Fruit fly (Drosophila melanogaster) whole organism, wandering third instar larva: Measurements from ENCODE around the gene CG7768.
A peak's percentile ranks its signal among the peaks of the same experiment; 100 is the strongest.

ENCODE experiments used
- Abd-B ChIP-seq: fragments of >200 bp; optimal IDR thresholded peaks from 2 replicates; lab custom pipeline; 2017; ENCODE audit warnings: missing biosample characterization, missing genetic modification characterization
- CG32264 ChIP-seq: fragments of 200-800 bp; sonication (Bioruptor generic); optimal IDR thresholded peaks from 2 replicates; lab custom pipeline; 2016; ENCODE audit warnings: missing biosample characterization, missing genetic modification characterization
- CG9705 ChIP-seq: fragments of 200-800 bp; sonication (Bioruptor generic); optimal IDR thresholded peaks from 2 replicates; lab custom pipeline; 2018; ENCODE audit warnings: missing biosample characterization, mild to moderate bottlenecking, missing genetic modification characterization
- CrebA ChIP-seq: fragments of 200-800 bp; sonication (Bioruptor generic); optimal IDR thresholded peaks from 2 replicates; lab custom pipeline; 2016; ENCODE audit warnings: missing biosample characterization, mild to moderate bottlenecking, missing genetic modification characterization, borderline replicate concordance
- Dfd ChIP-seq: fragments of >200 bp; optimal IDR thresholded peaks from 2 replicates; lab custom pipeline; 2017; ENCODE audit warnings: missing biosample characterization, missing genetic modification characterization
- Dif ChIP-seq: fragments of 200-275, 200-300 bp; sonication (Bioruptor generic); optimal IDR thresholded peaks from 2 replicates; lab custom pipeline; 2018; ENCODE audit warnings: missing biosample characterization, missing genetic modification characterization; ENCODE audit not compliant: partially characterized antibody
- GATAd ChIP-seq: sonication (Bioruptor generic); optimal IDR thresholded peaks from 2 replicates; lab custom pipeline; 2016; ENCODE audit warnings: missing biosample characterization, missing genetic modification characterization
- HLH106 ChIP-seq: fragments of 200-800 bp; optimal IDR thresholded peaks from 3 replicates; lab custom pipeline; 2019; ENCODE audit warnings: missing biosample characterization, mild to moderate bottlenecking, missing genetic modification characterization, moderate library complexity
- Hnf4 ChIP-seq: fragments of 200-800 bp; sonication (Bioruptor generic); optimal IDR thresholded peaks from 2 replicates; lab custom pipeline; 2016; ENCODE audit warnings: missing biosample characterization, mild to moderate bottlenecking, missing genetic modification characterization
- Hr78 ChIP-seq: fragments of >200 bp; optimal IDR thresholded peaks from 2 replicates; lab custom pipeline; 2017; ENCODE audit warnings: missing biosample characterization, missing genetic modification characterization
- Hr83 ChIP-seq: fragments of 200-300 bp; sonication (Bioruptor generic); optimal IDR thresholded peaks from 2 replicates; lab custom pipeline; 2016; ENCODE audit warnings: missing biosample characterization, mild to moderate bottlenecking, missing genetic modification characterization, moderate library complexity; ENCODE audit not compliant: poor library complexity, severe bottlenecking
- Jra ChIP-seq: sonication (Bioruptor generic); optimal IDR thresholded peaks from 2 replicates; lab custom pipeline; 2016; ENCODE audit warnings: missing biosample characterization, missing genetic modification characterization
- Mio ChIP-seq: sonication (Bioruptor generic); optimal IDR thresholded peaks from 2 replicates; lab custom pipeline; 2016; ENCODE audit warnings: missing biosample characterization, missing genetic modification characterization
- Myc ChIP-seq: fragments of >200 bp; optimal IDR thresholded peaks from 2 replicates; lab custom pipeline; 2017
- N ChIP-seq: fragments of >200 bp; optimal IDR thresholded peaks from 2 replicates; lab custom pipeline; 2018; ENCODE audit warnings: missing biosample characterization, missing external identifiers, missing genetic modification characterization
- OdsH ChIP-seq: fragments of 200-800 bp; sonication (Bioruptor generic); optimal IDR thresholded peaks from 2 replicates; lab custom pipeline; 2016; ENCODE audit warnings: missing biosample characterization, mild to moderate bottlenecking, missing genetic modification characterization
- Rel ChIP-seq, 2 experiments: fragments of 200-800 bp; sonication (Bioruptor generic) in 1 of 2; optimal IDR thresholded peaks; 2 replicates in 1 of 2; 3 replicates in 1 of 2; lab custom pipeline; 2016 to 2019; ENCODE audit warnings: mild to moderate bottlenecking in 2 of 2, missing biosample characterization in 2 of 2, missing genetic modification characterization in 2 of 2, moderate library complexity in 1 of 2
- Sp1 ChIP-seq: fragments of 200-800 bp; sonication (Bioruptor generic); optimal IDR thresholded peaks from 3 replicates; lab custom pipeline; 2019; ENCODE audit warnings: missing biosample characterization, mild to moderate bottlenecking, missing genetic modification characterization, moderate library complexity
- Vsx2 ChIP-seq: fragments of 200-300, 225-300 bp; sonication (Bioruptor generic); optimal IDR thresholded peaks from 2 replicates; lab custom pipeline; 2018; ENCODE audit warnings: missing biosample characterization, missing genetic modification characterization; ENCODE audit not compliant: partially characterized antibody
- br ChIP-seq: fragments of 200-800 bp; sonication (Bioruptor generic); optimal IDR thresholded peaks from 2 replicates; lab custom pipeline; 2016; ENCODE audit warnings: missing biosample characterization, missing genetic modification characterization
- brk ChIP-seq: fragments of 200-800 bp; sonication (Bioruptor generic); optimal IDR thresholded peaks from 2 replicates; lab custom pipeline; 2016; ENCODE audit warnings: missing biosample characterization, mild to moderate bottlenecking, missing genetic modification characterization
- dl ChIP-seq, 2 experiments: fragments of 175-275, 200-275 bp in 1 of 2; fragments of 200-275 bp in 1 of 2; sonication (Bioruptor generic); optimal IDR thresholded peaks; lab custom pipeline; 2018; ENCODE audit warnings: mild to moderate bottlenecking in 2 of 2, missing biosample characterization in 2 of 2, missing genetic modification characterization in 2 of 2, moderate library complexity in 2 of 2; ENCODE audit not compliant: partially characterized antibody in 2 of 2, insufficient read depth in 1 of 2
- dmrt93B ChIP-seq: fragments of 200-800 bp; sonication (Bioruptor generic); optimal IDR thresholded peaks from 2 replicates; lab custom pipeline; 2018; ENCODE audit warnings: missing biosample characterization, mild to moderate bottlenecking, missing genetic modification characterization
- dsf ChIP-seq: sonication (Bioruptor generic); optimal IDR thresholded peaks from 2 replicates; lab custom pipeline; 2016; ENCODE audit warnings: missing biosample characterization, missing genetic modification characterization, borderline replicate concordance
- ey ChIP-seq: fragments of 200-800 bp; sonication (Bioruptor generic); optimal IDR thresholded peaks from 2 replicates; lab custom pipeline; 2016; ENCODE audit warnings: missing biosample characterization, missing genetic modification characterization
- foxo ChIP-seq, 2 experiments: fragments of 200-800 bp; sonication (Bioruptor generic); optimal IDR thresholded peaks; 2 replicates in 1 of 2; 3 replicates in 1 of 2; lab custom pipeline; 2016 to 2017; ENCODE audit warnings: missing biosample characterization in 2 of 2, missing genetic modification characterization in 2 of 2
- fru ChIP-seq: fragments of 200-800 bp; sonication (Bioruptor generic); optimal IDR thresholded peaks from 3 replicates; lab custom pipeline; 2016; ENCODE audit warnings: missing biosample characterization, mild to moderate bottlenecking, missing genetic modification characterization
- h ChIP-seq: fragments of 200-800 bp; sonication (Bioruptor generic); optimal IDR thresholded peaks from 3 replicates; lab custom pipeline; 2016; ENCODE audit warnings: missing biosample characterization, mild to moderate bottlenecking, missing genetic modification characterization
- jim ChIP-seq: fragments of 175-275, 200-325 bp; sonication (Bioruptor generic); optimal IDR thresholded peaks from 2 replicates; lab custom pipeline; 2016; ENCODE audit warnings: missing biosample characterization, mild to moderate bottlenecking, missing genetic modification characterization
- lola ChIP-seq: fragments of >200 bp; optimal IDR thresholded peaks from 2 replicates; lab custom pipeline; 2017; ENCODE audit warnings: missing biosample characterization, missing genetic modification characterization
- pan ChIP-seq: fragments of >200 bp; optimal IDR thresholded peaks from 2 replicates; lab custom pipeline; 2017
- psq ChIP-seq: fragments of 200-800 bp; sonication (Bioruptor generic); optimal IDR thresholded peaks from 3 replicates; lab custom pipeline; 2017; ENCODE audit warnings: missing biosample characterization, mild to moderate bottlenecking, missing genetic modification characterization, moderate library complexity
- rgr ChIP-seq: fragments of 200-800 bp; sonication (Bioruptor generic); optimal IDR thresholded peaks from 3 replicates; lab custom pipeline; 2016; ENCODE audit warnings: missing biosample characterization, mild to moderate bottlenecking, missing genetic modification characterization
- sage ChIP-seq: fragments of 200-800 bp; sonication (Bioruptor generic); optimal IDR thresholded peaks from 2 replicates; lab custom pipeline; 2016; ENCODE audit warnings: missing biosample characterization, mild to moderate bottlenecking, missing genetic modification characterization
- sv ChIP-seq: fragments of 200-800 bp; sonication (Bioruptor generic); optimal IDR thresholded peaks from 3 replicates; lab custom pipeline; 2016; ENCODE audit warnings: missing biosample characterization, missing genetic modification characterization
- tai ChIP-seq: sonication (Bioruptor generic); optimal IDR thresholded peaks from 2 replicates; lab custom pipeline; 2016; ENCODE audit warnings: missing biosample characterization, missing genetic modification characterization
- usp ChIP-seq: fragments of >200 bp; optimal IDR thresholded peaks from 2 replicates; lab custom pipeline; 2017; ENCODE audit warnings: missing biosample characterization, missing genetic modification characterization
- woc ChIP-seq: sonication (Bioruptor generic); optimal IDR thresholded peaks from 2 replicates; lab custom pipeline; 2016; ENCODE audit warnings: missing biosample characterization, mild to moderate bottlenecking, missing genetic modification characterization

Gene CG7768

dm6 chr3L:14241065-14241464 lies 23.1 kb downstream of the CG7768 start:
- peak; percentile 37 for TF ChIP-seq h (GFP tag; lab: Kevin White, UChicago)
- no peak for TF ChIP-seq Hr78 (GFP tag; lab: Kevin White, UChicago)
- TF ChIP-seq Rel (GFP tag; optimal IDR thresholded peaks at IDR 0.05; lab: Kevin White, UChicago) = no peak
- no peak for TF ChIP-seq Rel (tag; optimal IDR thresholded peaks at IDR 0.05; lab: Kevin White, UChicago)
- peak; percentile 23 for TF ChIP-seq rgr (GFP tag; lab: Kevin White, UChicago)
- TF ChIP-seq lola = no peak
- peak; percentile 55 for TF ChIP-seq Sp1 (GFP tag; lab: Kevin White, UChicago)
- TF ChIP-seq woc = peak; percentile 2
- no peak for TF ChIP-seq tai (GFP tag; lab: Kevin White, UChicago)
- no peak for TF ChIP-seq Myc
- TF ChIP-seq Hnf4 (GFP tag; lab: Kevin White, UChicago) = peak; percentile 19
- TF ChIP-seq psq (GFP tag; lab: Kevin White, UChicago) = no peak
- no peak for TF ChIP-seq N (GFP tag; lab: Kevin White, UChicago)
- peak; percentile 19 for TF ChIP-seq fru
- TF ChIP-seq Jra (GFP tag; lab: Kevin White, UChicago) = no peak
- no peak for TF ChIP-seq Mio (GFP tag; lab: Kevin White, UChicago)
- TF ChIP-seq dsf (GFP tag; lab: Kevin White, UChicago) = no peak
- TF ChIP-seq ey (GFP tag; lab: Kevin White, UChicago) = peak; percentile 16
- TF ChIP-seq Abd-B (GFP tag; lab: Kevin White, UChicago) = no peak
- peak; percentile 55 for TF ChIP-seq HLH106 (tag; lab: Kevin White, UChicago)
- TF ChIP-seq sage (GFP tag; lab: Kevin White, UChicago) = peak; percentile 27
- TF ChIP-seq foxo (GFP tag; optimal IDR thresholded peaks at IDR 0.05; lab: Kevin White, UChicago) = peak in 1 of 2 experiments; percentile 49
- TF ChIP-seq OdsH = peak; percentile 42
- TF ChIP-seq dl (GFP tag; optimal IDR thresholded peaks at IDR 0.05; lab: Kevin White, UChicago; ENCODE audit: insufficient read depth in 1 of 2, partially characterized antibody in 2 of 2) = no peak

- TF ChIP-seq h (GFP tag; lab: Kevin White, UChicago) (peak; percentile 72), ey (GFP tag; lab: Kevin White, UChicago) (peak; percentile 35), psq (GFP tag; lab: Kevin White, UChicago) (peak; percentile 27), Myc (no peak), HLH106 (tag; lab: Kevin White, UChicago) (peak; percentile 67), sv (GFP tag; lab: Kevin White, UChicago) (no peak), dmrt93B (GFP tag; lab: Kevin White, UChicago) (peak; percentile 24), br (GFP tag; lab: Kevin White, UChicago) (peak; percentile 41), Sp1 (GFP tag; lab: Kevin White, UChicago) (peak; percentile 58), Mio (GFP tag; lab: Kevin White, UChicago) (no peak), OdsH (peak; percentile 52), dl (GFP tag; optimal IDR thresholded peaks at IDR 0.05; lab: Kevin White, UChicago; ENCODE audit: insufficient read depth in 1 of 2, partially characterized antibody in 2 of 2) (no peak), Vsx2 (GFP tag; lab: Kevin White, UChicago) (no peak), Dif (GFP tag; lab: Kevin White, UChicago) (no peak), CG32264 (GFP tag; lab: Kevin White, UChicago) (no peak), jim (no peak), tai (GFP tag; lab: Kevin White, UChicago) (no peak), Hnf4 (GFP tag; lab: Kevin White, UChicago) (no peak), rgr (GFP tag; lab: Kevin White, UChicago) (peak; percentile 24), Hr78 (GFP tag; lab: Kevin White, UChicago) (no peak), Jra (GFP tag; lab: Kevin White, UChicago) (no peak), usp (no peak), dsf (GFP tag; lab: Kevin White, UChicago) (no peak), CG9705 (GFP tag; lab: Kevin White, UChicago) (peak; percentile 5), Abd-B (GFP tag; lab: Kevin White, UChicago) (no peak), CrebA (GFP tag; lab: Kevin White, UChicago) (no peak), Dfd (GFP tag; lab: Kevin White, UChicago) (no peak), fru (peak; percentile 66), pan (no peak), sage (GFP tag; lab: Kevin White, UChicago) (no peak), GATAd (GFP tag; lab: Kevin White, UChicago) (no peak), Rel (GFP tag; optimal IDR thresholded peaks at IDR 0.05; lab: Kevin White, UChicago) (no peak), Rel (tag; optimal IDR thresholded peaks at IDR 0.05; lab: Kevin White, UChicago) (no peak), lola (no peak), brk (GFP tag; lab: Kevin White, UChicago) (no peak), woc (peak; percentile 48), N (GFP tag; lab: Kevin White, UChicago) (no peak), foxo (GFP tag; optimal IDR thresholded peaks at IDR 0.05; lab: Kevin White, UChicago) (peak in 1 of 2 experiments; percentile 52), Hr83 (GFP tag; lab: Kevin White, UChicago) (no peak)
- TF ChIP-seq, all 38 proteins: peak for 13
These were observed 35.5 kb downstream of the CG7768 start for dm6 chr3L:14253455-14253854.
